Worm (Caenorhabditis elegans) whole organism, mixed stage, embryonic: ENCODE data around the gene srr-6.
A peak's percentile ranks its signal among the peaks of the same experiment; 100 is the strongest.

Source experiments
- M03D4.4 ChIP-seq: sonication (generic microtip); optimal IDR thresholded peaks from 2 replicates; lab custom pipeline; 2017; ENCODE audit warnings: mild to moderate bottlenecking, missing genetic modification characterization, missing compliant biosample characterization
- bed-3 ChIP-seq: fragments of 200-800 bp; sonication (Bioruptor generic); optimal IDR thresholded peaks from 3 replicates; lab custom pipeline; 2018; ENCODE audit warnings: mild to moderate bottlenecking, missing genetic modification characterization, moderate library complexity, missing compliant biosample characterization
- blmp-1 ChIP-seq: fragments of 150-350 bp; optimal IDR thresholded peaks from 2 replicates; lab custom pipeline; 2014; ENCODE audit warnings: missing biosample characterization, missing genetic modification characterization
- ceh-43 ChIP-seq: fragments of 200-800 bp; sonication (Bioruptor generic); optimal IDR thresholded peaks from 2 replicates; lab custom pipeline; 2018; ENCODE audit warnings: mild to moderate bottlenecking, missing genetic modification characterization, moderate library complexity, missing compliant biosample characterization
- ceh-83 ChIP-seq: fragments of 200-800 bp; sonication (Bioruptor generic); optimal IDR thresholded peaks from 2 replicates; lab custom pipeline; 2018; ENCODE audit warnings: mild to moderate bottlenecking, missing genetic modification characterization, missing compliant biosample characterization
- ces-1 ChIP-seq: fragments of 150-350 bp; optimal IDR thresholded peaks from 2 replicates; lab custom pipeline; 2014; ENCODE audit warnings: missing biosample characterization, missing genetic modification reagents, missing genetic modification characterization
- cnd-1 ChIP-seq: fragments of 200-800 bp; sonication (Bioruptor generic); optimal IDR thresholded peaks from 2 replicates; lab custom pipeline; 2018; ENCODE audit warnings: mild to moderate bottlenecking, missing genetic modification characterization, missing compliant biosample characterization
- elt-1 ChIP-seq: sonication (generic microtip); optimal IDR thresholded peaks from 2 replicates; lab custom pipeline; 2017; ENCODE audit warnings: missing genetic modification characterization, mild to moderate bottlenecking, missing compliant biosample characterization, antibody characterized with exemption, moderate library complexity, borderline replicate concordance; ENCODE audit not compliant: insufficient read depth
- elt-3 ChIP-seq: fragments of 150-350 bp; optimal IDR thresholded peaks from 2 replicates; lab custom pipeline; 2014; ENCODE audit warnings: missing biosample characterization, missing genetic modification characterization
- flh-1 ChIP-seq: fragments of 200-800 bp; sonication (Bioruptor generic); optimal IDR thresholded peaks from 2 replicates; lab custom pipeline; 2018; ENCODE audit warnings: mild to moderate bottlenecking, missing genetic modification characterization, moderate library complexity, missing compliant biosample characterization
- ham-2 ChIP-seq: fragments of 200-800 bp; sonication (Bioruptor generic); optimal IDR thresholded peaks from 2 replicates; lab custom pipeline; 2018; ENCODE audit warnings: mild to moderate bottlenecking, missing genetic modification characterization, missing compliant biosample characterization
- hlh-1 ChIP-seq: fragments of 150-350 bp; optimal IDR thresholded peaks from 2 replicates; lab custom pipeline; 2014; ENCODE audit warnings: missing biosample characterization, missing genetic modification reagents, missing genetic modification characterization
- lin-13 ChIP-seq: fragments of 150-350 bp; optimal IDR thresholded peaks from 2 replicates; lab custom pipeline; 2014; ENCODE audit warnings: missing biosample characterization, missing genetic modification characterization
- lin-32 ChIP-seq: fragments of 200-800 bp; sonication (Bioruptor generic); optimal IDR thresholded peaks from 2 replicates; lab custom pipeline; 2018; ENCODE audit warnings: mild to moderate bottlenecking, missing genetic modification characterization, missing compliant biosample characterization
- lsy-2 ChIP-seq: fragments of 150-350 bp; optimal IDR thresholded peaks from 2 replicates; lab custom pipeline; 2014; ENCODE audit warnings: missing biosample characterization, missing genetic modification characterization
- mab-5 ChIP-seq: fragments of 150-350 bp; optimal IDR thresholded peaks from 2 replicates; lab custom pipeline; 2014; ENCODE audit warnings: missing biosample characterization, missing genetic modification characterization
- mep-1 ChIP-seq: fragments of 150-350 bp; optimal IDR thresholded peaks from 2 replicates; lab custom pipeline; 2017; ENCODE audit warnings: missing biosample characterization, missing genetic modification reagents, missing genetic modification characterization, inconsistent platforms
- mls-2 ChIP-seq: sonication (generic microtip); optimal IDR thresholded peaks from 2 replicates; lab custom pipeline; 2016; ENCODE audit warnings: mild to moderate bottlenecking, missing genetic modification characterization, moderate library complexity, missing compliant biosample characterization
- nhr-12 ChIP-seq: fragments of 150-350 bp; optimal IDR thresholded peaks from 2 replicates; lab custom pipeline; 2014; ENCODE audit warnings: missing biosample characterization, missing genetic modification characterization
- nhr-2 ChIP-seq: fragments of 150-350 bp; optimal IDR thresholded peaks from 2 replicates; lab custom pipeline; 2014; ENCODE audit warnings: missing biosample characterization, missing genetic modification characterization
- nhr-28 ChIP-seq: fragments of 150-350 bp; optimal IDR thresholded peaks from 2 replicates; lab custom pipeline; 2014; ENCODE audit warnings: missing biosample characterization, missing genetic modification characterization
- pha-4 ChIP-seq: fragments of 150-350 bp; optimal IDR thresholded peaks from 2 replicates; lab custom pipeline; 2018; ENCODE audit warnings: missing biosample characterization, missing genetic modification reagents, missing genetic modification characterization
- sem-2 ChIP-seq: fragments of 200-800 bp; sonication (Bioruptor generic); optimal IDR thresholded peaks from 2 replicates; lab custom pipeline; 2018; ENCODE audit warnings: mild to moderate bottlenecking, missing genetic modification characterization, missing compliant biosample characterization
- snpc-4 ChIP-seq: fragments of 150-350 bp; optimal IDR thresholded peaks from 2 replicates; lab custom pipeline; 2014; ENCODE audit warnings: missing biosample characterization, missing genetic modification characterization
- sptf-1 ChIP-seq: sonication (generic microtip); optimal IDR thresholded peaks from 2 replicates; lab custom pipeline; 2017; ENCODE audit warnings: mild to moderate bottlenecking, missing genetic modification characterization, moderate library complexity, missing compliant biosample characterization
- tbx-8 ChIP-seq: fragments of 200-800 bp; sonication (Bioruptor generic); optimal IDR thresholded peaks from 2 replicates; lab custom pipeline; 2018; ENCODE audit warnings: mild to moderate bottlenecking, missing genetic modification characterization, moderate library complexity, missing compliant biosample characterization
- unc-120 ChIP-seq: sonication (generic microtip); optimal IDR thresholded peaks from 2 replicates; lab custom pipeline; 2017; ENCODE audit warnings: missing genetic modification characterization, missing compliant biosample characterization; ENCODE audit not compliant: poor library complexity, severe bottlenecking
- unc-39 ChIP-seq: fragments of 150-350 bp; optimal IDR thresholded peaks from 2 replicates; lab custom pipeline; 2014; ENCODE audit warnings: missing biosample characterization, missing genetic modification characterization
- unc-62 ChIP-seq: fragments of 150-350 bp; optimal IDR thresholded peaks from 2 replicates; lab custom pipeline; 2014; ENCODE audit warnings: missing biosample characterization, missing genetic modification reagents, missing genetic modification characterization
- zip-8 ChIP-seq: fragments of 150-350 bp; optimal IDR thresholded peaks from 2 replicates; lab custom pipeline; 2014; ENCODE audit warnings: missing biosample characterization, missing genetic modification characterization
- ztf-11 ChIP-seq: fragments of 150-350 bp; optimal IDR thresholded peaks from 2 replicates; lab custom pipeline; 2014; ENCODE audit warnings: missing biosample characterization, missing genetic modification characterization

Gene srr-6

ce11 chrV:4964671-4965420, 47.8 kb upstream of the srr-6 start:
- peak; percentile 98 for TF ChIP-seq zip-8 (tag; lab: Kevin White, UChicago)
- no peak for TF ChIP-seq pha-4 (tag; lab: Kevin White, UChicago)
- TF ChIP-seq mls-2: no peak
- TF ChIP-seq ces-1 (GFP tag; lab: Kevin White, UChicago): no peak
- no peak for TF ChIP-seq cnd-1 (tag; lab: Kevin White, UChicago)

ce11 chrV:4965790-4966189, 46.8 kb upstream of the srr-6 start:
- peak; percentile 7 for TF ChIP-seq unc-62 (GFP tag; lab: Kevin White, UChicago)
- peak; percentile 21 for TF ChIP-seq sptf-1 (tag; lab: Kevin White, UChicago)
- peak; percentile 89 for TF ChIP-seq elt-1
- TF ChIP-seq sem-2 (GFP tag; lab: Kevin White, UChicago): no peak

- TF ChIP-seq lin-13 (tag; lab: Kevin White, UChicago): no peak
- no peak for TF ChIP-seq nhr-28 (tag; lab: Kevin White, UChicago)
- peak; percentile 52 for TF ChIP-seq nhr-2 (tag; lab: Kevin White, UChicago)
- peak; percentile 38 for TF ChIP-seq sptf-1 (tag; lab: Kevin White, UChicago)
- TF ChIP-seq elt-1: no peak
- no peak for TF ChIP-seq hlh-1 (tag; lab: Kevin White, UChicago)
- peak; percentile 9 for TF ChIP-seq unc-120 (tag; lab: Kevin White, UChicago)
- no peak for TF ChIP-seq bed-3
- no peak for TF ChIP-seq mab-5 (tag; lab: Kevin White, UChicago)
- no peak for TF ChIP-seq blmp-1 (tag; lab: Kevin White, UChicago)
- TF ChIP-seq lsy-2: no peak
- TF ChIP-seq cnd-1 (tag; lab: Kevin White, UChicago): peak; percentile 28
- no peak for TF ChIP-seq elt-3 (tag; lab: Kevin White, UChicago)
- no peak for TF ChIP-seq M03D4.4 (tag; lab: Kevin White, UChicago)
- no peak for TF ChIP-seq zip-8 (tag; lab: Kevin White, UChicago)
- peak; percentile 57 for TF ChIP-seq mls-2
- no peak for TF ChIP-seq ztf-11 (tag; lab: Kevin White, UChicago)
- no peak for TF ChIP-seq tbx-8 (GFP tag; lab: Kevin White, UChicago)
- no peak for TF ChIP-seq nhr-12 (tag; lab: Kevin White, UChicago)
- TF ChIP-seq unc-62 (GFP tag; lab: Kevin White, UChicago): peak; percentile 20
- peak; percentile 66 for TF ChIP-seq unc-39 (tag; lab: Kevin White, UChicago)
- TF ChIP-seq ceh-43 (GFP tag; lab: Kevin White, UChicago): peak; percentile 71
- no peak for TF ChIP-seq ham-2 (GFP tag; lab: Kevin White, UChicago)
- TF ChIP-seq ces-1 (GFP tag; lab: Kevin White, UChicago): peak; percentile 96
- TF ChIP-seq mep-1 (tag; lab: Kevin White, UChicago): no peak
These were observed 45.4 kb upstream of the srr-6 start for ce11 chrV:4967238-4967637.

- TF ChIP-seq elt-1: peak; percentile 97
- peak; percentile 39 for TF ChIP-seq hlh-1 (tag; lab: Kevin White, UChicago)
- no peak for TF ChIP-seq ceh-83 (GFP tag; lab: Kevin White, UChicago)
- peak; percentile 45 for TF ChIP-seq lin-32 (GFP tag; lab: Kevin White, UChicago)
- peak; percentile 47 for TF ChIP-seq nhr-2 (tag; lab: Kevin White, UChicago)
- no peak for TF ChIP-seq zip-8 (tag; lab: Kevin White, UChicago)
These were observed 43.8 kb upstream of the srr-6 start for ce11 chrV:4968775-4969174.

ce11 chrV:4969503-4969902, 43.1 kb upstream of the srr-6 start:
- TF ChIP-seq hlh-1 (tag; lab: Kevin White, UChicago): no peak

ce11 chrV:4972943-4973342, 39.7 kb upstream of the srr-6 start, which contains the start of gene srsx-9:
TSS of gene srsx-9 (minus strand) at chrV:4973043.
- TF ChIP-seq lin-13 (tag; lab: Kevin White, UChicago) (no peak), flh-1 (GFP tag; lab: Kevin White, UChicago) (no peak), elt-1 (no peak), sptf-1 (tag; lab: Kevin White, UChicago) (no peak), lin-32 (GFP tag; lab: Kevin White, UChicago) (no peak), snpc-4 (tag; lab: Kevin White, UChicago) (no peak), mab-5 (tag; lab: Kevin White, UChicago) (no peak), unc-39 (tag; lab: Kevin White, UChicago) (no peak), ceh-83 (GFP tag; lab: Kevin White, UChicago) (no peak), lsy-2 (no peak), nhr-2 (tag; lab: Kevin White, UChicago) (no peak)
